Fruit fly (Drosophila melanogaster) Kc167 (cell line): ENCODE data around the gene Epp.

ENCODE experiments used
- Myc ChIP-seq: fragments of >200 bp; optimal IDR thresholded peaks from 2 replicates; lab custom pipeline; 2017; ENCODE audit warnings: missing external identifiers
- h ChIP-seq: fragments of >200 bp; optimal IDR thresholded peaks from 3 replicates; lab custom pipeline; 2018; ENCODE audit warnings: missing external identifiers
- insv ChIP-seq: fragments of >200 bp; optimal IDR thresholded peaks from 3 replicates; lab custom pipeline; 2018; ENCODE audit warnings: missing external identifiers
- psq ChIP-seq: fragments of >200 bp; optimal IDR thresholded peaks from 2 replicates; lab custom pipeline; 2017; ENCODE audit warnings: missing external identifiers
- ttk ChIP-seq: sonication (Bioruptor generic); optimal IDR thresholded peaks from 2 replicates; lab custom pipeline; 2017; ENCODE audit warnings: missing external identifiers

dm6 chr3R:23986479-23986930 is 6.2 kb downstream of the Epp start, which contains the start of the genes CG13603 and CG5902:
- no peak for TF ChIP-seq Myc (lab: Kevin White, UChicago)
- TF ChIP-seq h, result no peak
- TF ChIP-seq ttk (lab: Kevin White, UChicago), result no peak
- no peak for TF ChIP-seq psq (lab: Kevin White, UChicago)
- TF ChIP-seq insv (lab: Kevin White, UChicago), result no peak
